Fruit fly (Drosophila melanogaster): Measurements from ENCODE around the gene Trc8.
A peak's percentile ranks its signal among the peaks of the same experiment; 100 is the strongest.

Trc8 gene

dm6 chr3R:29458689-29459136 lies 44.9 kb downstream of the Trc8 start (continued):
- no peak for TF ChIP-seq Mad (GFP tag; optimal IDR thresholded peaks at IDR 0.05)
- TF ChIP-seq disco-r (GFP tag; optimal IDR thresholded peaks at IDR 0.05) = peak; percentile 50
- no peak for TF ChIP-seq Gsc (GFP tag; IDR thresholded peaks at IDR 0.05)
- peak; percentile 22 for TF ChIP-seq HLH54F (GFP tag; optimal IDR thresholded peaks at IDR 0.05)
- peak; percentile 18 for TF ChIP-seq CG18476 (GFP tag; optimal IDR thresholded peaks at IDR 0.05)
- TF ChIP-seq lilli (GFP tag; optimal IDR thresholded peaks at IDR 0.05) = peak; percentile 45
- no peak for TF ChIP-seq Chrac-16 (GFP tag; optimal IDR thresholded peaks at IDR 0.05)
- peak; percentile 41; the same call in 1 of the 2 replicates for TF ChIP-seq ttk (GFP tag; IDR thresholded peaks at IDR 0.05)
- TF ChIP-seq Ptx1 (GFP tag; IDR thresholded peaks at IDR 0.05) = peak; percentile 30; the same call in 1 of the 2 replicates
- no peak for TF ChIP-seq CG11247 (GFP tag; IDR thresholded peaks at IDR 0.05)
- TF ChIP-seq CG10209 (GFP tag; optimal IDR thresholded peaks at IDR 0.05) = peak; percentile 14
- peak; percentile 29 for TF ChIP-seq sqz (GFP tag; optimal IDR thresholded peaks at IDR 0.05)
- peak; percentile 64 for TF ChIP-seq dmrt99B (tag; optimal IDR thresholded peaks at IDR 0.05)
- peak; percentile 37 for TF ChIP-seq trh (GFP tag; optimal IDR thresholded peaks at IDR 0.05)
- TF ChIP-seq fd102C (GFP tag; optimal IDR thresholded peaks at IDR 0.05) = no peak
- peak; percentile 37 for TF ChIP-seq CG7556 (GFP tag; optimal IDR thresholded peaks at IDR 0.05)
- TF ChIP-seq chm (GFP tag; IDR thresholded peaks at IDR 0.05) = no peak
- TF ChIP-seq CG18599 (GFP tag; optimal IDR thresholded peaks at IDR 0.05) = peak; percentile 35
- TF ChIP-seq CG43689 (GFP tag; IDR thresholded peaks at IDR 0.05) = no peak
- TF ChIP-seq CG15011 (GFP tag; optimal IDR thresholded peaks at IDR 0.05) = peak; percentile 32
- TF ChIP-seq Nf-YB (GFP tag; optimal IDR thresholded peaks at IDR 0.05) = peak; percentile 25
- TF ChIP-seq CG1792 (GFP tag; optimal IDR thresholded peaks at IDR 0.05) = no peak
- TF ChIP-seq Trl (optimal IDR thresholded peaks at IDR 0.05) = no peak
- TF ChIP-seq Trl (GFP tag; optimal IDR thresholded peaks at IDR 0.05) = peak; percentile 29
- peak; percentile 49 for TF ChIP-seq PHDP (tag; optimal IDR thresholded peaks at IDR 0.05)
- peak; percentile 67 for TF ChIP-seq CG4424 (GFP tag; optimal IDR thresholded peaks at IDR 0.05)
- no peak for TF ChIP-seq Dp (GFP tag; optimal IDR thresholded peaks at IDR 0.05)
- TF ChIP-seq luna (GFP tag; optimal IDR thresholded peaks at IDR 0.05) = no peak
- peak; percentile 17; the same call in 1 of the 2 replicates for TF ChIP-seq Nf-YA (GFP tag; IDR thresholded peaks at IDR 0.05)
- no peak for TF ChIP-seq H15 (GFP tag; IDR thresholded peaks at IDR 0.05)
- peak; percentile 35 for TF ChIP-seq Atf3 (GFP tag; optimal IDR thresholded peaks at IDR 0.05)
- peak; percentile 12 for TF ChIP-seq CG12236 (GFP tag; optimal IDR thresholded peaks at IDR 0.05)
- peak; percentile 25; the same call in 1 of the 2 replicates for TF ChIP-seq CG4404 (GFP tag; IDR thresholded peaks at IDR 0.05)
- no peak for TF ChIP-seq mirr (GFP tag; optimal IDR thresholded peaks at IDR 0.05)
- TF ChIP-seq CG33557 (GFP tag; optimal IDR thresholded peaks at IDR 0.05) = peak; percentile 49
- TF ChIP-seq CG1233 (GFP tag; optimal IDR thresholded peaks at IDR 0.05) = peak; percentile 46
- TF ChIP-seq mld (GFP tag; IDR thresholded peaks at IDR 0.05; ENCODE audit: partially characterized antibody) = no peak
- no peak for TF ChIP-seq bowl (GFP tag; IDR thresholded peaks at IDR 0.05)
- peak; percentile 17 for TF ChIP-seq Side (GFP tag; optimal IDR thresholded peaks at IDR 0.05)
- no peak for TF ChIP-seq BEAF-32 (GFP tag; optimal IDR thresholded peaks at IDR 0.05)
- TF ChIP-seq Lhr (GFP tag; optimal IDR thresholded peaks at IDR 0.05) = peak; percentile 24
- TF ChIP-seq Tbp (GFP tag; optimal IDR thresholded peaks at IDR 0.05) = no peak
- no peak for TF ChIP-seq schlank (tag; optimal IDR thresholded peaks at IDR 0.05)
- TF ChIP-seq CG1832 (GFP tag; optimal IDR thresholded peaks at IDR 0.05) = no peak
- peak; percentile 42 for TF ChIP-seq CG12219 (GFP tag; optimal IDR thresholded peaks at IDR 0.05)
- TF ChIP-seq ci (GFP tag; IDR thresholded peaks at IDR 0.05) = peak; percentile 28; the same call in 1 of the 3 replicates
- no peak for TF ChIP-seq ac (GFP tag; optimal IDR thresholded peaks at IDR 0.05)
- TF ChIP-seq CG1602 (GFP tag; optimal IDR thresholded peaks at IDR 0.05) = peak; percentile 48
- TF ChIP-seq CG13775 (GFP tag; optimal IDR thresholded peaks at IDR 0.05) = peak; percentile 47
- no peak for TF ChIP-seq Stat92E (GFP tag; optimal IDR thresholded peaks at IDR 0.05)
- peak; percentile 40 for TF ChIP-seq NC2β (GFP tag; optimal IDR thresholded peaks at IDR 0.05)
